Fruit fly (Drosophila melanogaster): Measurements from ENCODE around the gene Gmppb.

Gene Gmppb

DNA sequence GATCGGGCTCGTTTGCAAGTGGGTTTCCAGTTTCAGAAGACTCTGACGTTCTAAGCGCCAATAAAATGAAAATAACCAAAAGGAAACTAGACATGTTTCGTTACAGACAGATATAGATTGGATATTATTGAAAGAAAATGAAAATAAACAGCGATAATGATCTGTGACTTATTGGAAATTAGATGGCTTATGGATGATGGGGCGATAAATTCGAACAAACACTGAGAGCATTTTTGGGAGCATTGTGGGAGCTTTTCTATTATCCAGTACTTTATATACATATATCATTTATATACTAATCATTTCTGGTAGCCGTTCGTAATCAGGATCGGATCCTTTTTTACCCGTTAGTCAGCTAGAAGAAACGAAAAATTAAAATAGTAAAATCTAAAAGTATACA, 36.3 kb upstream of the Gmppb start, which contains the start of gene CG44088:
Gene CG44088 (minus strand): TSS at position 101 of the 400 bp plus-strand sequence.
- no peak for TF ChIP-seq lola (GFP tag; optimal IDR thresholded peaks at IDR 0.05)
- no peak for TF ChIP-seq woc (GFP tag; optimal IDR thresholded peaks at IDR 0.05)
- no peak for TF ChIP-seq Vsx2 (GFP tag; optimal IDR thresholded peaks at IDR 0.05; ENCODE audit: partially characterized antibody)
- TF ChIP-seq ey (GFP tag; optimal IDR thresholded peaks at IDR 0.05) = no peak
- no peak for TF ChIP-seq tai (GFP tag; optimal IDR thresholded peaks at IDR 0.05)
- TF ChIP-seq Mio (GFP tag; optimal IDR thresholded peaks at IDR 0.05) = no peak
- no peak for TF ChIP-seq psq (GFP tag; optimal IDR thresholded peaks at IDR 0.05)
- TF ChIP-seq HLH106 (tag; optimal IDR thresholded peaks at IDR 0.05) = no peak
- no peak for TF ChIP-seq foxo (GFP tag; optimal IDR thresholded peaks at IDR 0.05)
- TF ChIP-seq br (GFP tag; optimal IDR thresholded peaks at IDR 0.05) = no peak
- TF ChIP-seq Hr83 (GFP tag; optimal IDR thresholded peaks at IDR 0.05; ENCODE audit: poor library complexity, severe bottlenecking) = no peak
- no peak for TF ChIP-seq GATAd (GFP tag; optimal IDR thresholded peaks at IDR 0.05)
- no peak for TF ChIP-seq rgr (GFP tag; optimal IDR thresholded peaks at IDR 0.05)
- no peak for TF ChIP-seq jim (GFP tag; optimal IDR thresholded peaks at IDR 0.05)

DNA sequence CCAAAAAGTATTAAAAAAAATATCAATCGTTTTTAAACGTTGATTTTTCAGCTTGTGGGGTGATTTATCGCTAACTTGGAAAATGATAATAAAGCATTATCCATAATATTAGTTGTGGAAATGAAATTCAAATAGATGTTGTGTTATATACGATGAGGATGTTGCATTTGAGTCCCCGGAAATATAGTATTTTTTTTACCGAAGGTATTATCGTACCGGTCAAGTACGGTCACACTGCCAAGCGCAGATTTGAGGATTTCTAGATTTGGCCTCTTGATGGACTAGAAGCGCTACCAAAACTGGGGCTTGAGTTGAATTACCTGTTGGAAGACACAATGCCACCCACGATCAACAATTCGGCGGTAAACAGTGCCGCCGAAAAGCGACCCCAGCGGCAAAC, 35.9 kb upstream of the Gmppb start:
- TF ChIP-seq fru (GFP tag; optimal IDR thresholded peaks at IDR 0.05) (peak; percentile 20), CG9705 (GFP tag; optimal IDR thresholded peaks at IDR 0.05) (peak; percentile 16), N (GFP tag; optimal IDR thresholded peaks at IDR 0.05) (peak; percentile 51), ey (GFP tag; optimal IDR thresholded peaks at IDR 0.05) (peak; percentile 27), psq (GFP tag; optimal IDR thresholded peaks at IDR 0.05) (no peak), Hr78 (GFP tag; optimal IDR thresholded peaks at IDR 0.05) (peak; percentile 13)

DNA sequence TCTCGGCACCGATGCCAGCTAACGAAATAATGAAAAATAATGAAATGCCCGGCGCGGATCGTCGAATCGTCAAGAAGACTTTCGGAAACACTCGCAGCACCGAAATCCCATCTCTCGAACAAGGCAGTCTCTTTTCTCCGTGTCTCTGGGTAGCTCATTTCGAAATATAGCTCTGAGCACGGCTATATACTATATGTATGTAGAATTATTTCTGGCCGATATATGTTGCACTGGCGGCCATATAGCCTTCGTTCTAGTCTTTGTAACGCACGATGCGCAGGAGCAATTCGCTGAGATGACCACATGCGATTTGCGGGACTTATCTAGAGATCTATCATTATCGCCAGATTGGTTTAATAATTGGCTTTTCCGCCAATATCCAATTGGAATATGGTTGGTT, 31.0 kb upstream of the Gmppb start, which contains the start of gene CG14655:
Gene CG14655 (minus strand): TSS at position 41 of the 400 bp plus-strand sequence.
- TF ChIP-seq lola (GFP tag; optimal IDR thresholded peaks at IDR 0.05) (no peak), HLH106 (tag; optimal IDR thresholded peaks at IDR 0.05) (no peak), dl (GFP tag; optimal IDR thresholded peaks at IDR 0.05; ENCODE audit: insufficient read depth in 1 of 2, partially characterized antibody in 2 of 2) (no peak), CrebA (GFP tag; optimal IDR thresholded peaks at IDR 0.05; ENCODE audit: borderline replicate concordance) (no peak), GATAd (GFP tag; optimal IDR thresholded peaks at IDR 0.05) (no peak), sage (GFP tag; optimal IDR thresholded peaks at IDR 0.05) (no peak), OdsH (GFP tag; optimal IDR thresholded peaks at IDR 0.05) (no peak)

DNA sequence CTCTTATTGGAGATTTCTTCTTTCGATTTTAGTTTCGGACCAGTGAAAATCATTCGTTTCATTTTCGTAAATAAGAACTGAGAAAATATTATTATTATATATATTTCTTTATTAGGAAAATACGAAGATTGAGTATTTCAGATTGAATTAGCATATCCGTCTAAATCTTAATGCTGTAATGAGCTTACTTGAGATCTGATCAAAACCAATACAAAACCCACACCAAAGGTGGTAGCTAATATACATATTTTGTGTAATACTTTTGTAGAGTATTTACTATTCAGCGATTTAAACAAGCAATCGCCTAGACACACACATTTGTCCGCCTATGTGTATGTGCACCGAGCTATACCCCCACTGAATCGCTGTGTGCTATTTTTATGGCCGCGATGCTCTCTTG, 30.5 kb upstream of the Gmppb start:
- no peak for TF ChIP-seq OdsH (GFP tag; optimal IDR thresholded peaks at IDR 0.05)
- no peak for TF ChIP-seq Jra (GFP tag; optimal IDR thresholded peaks at IDR 0.05)
- no peak for TF ChIP-seq CrebA (GFP tag; optimal IDR thresholded peaks at IDR 0.05; ENCODE audit: borderline replicate concordance)

DNA sequence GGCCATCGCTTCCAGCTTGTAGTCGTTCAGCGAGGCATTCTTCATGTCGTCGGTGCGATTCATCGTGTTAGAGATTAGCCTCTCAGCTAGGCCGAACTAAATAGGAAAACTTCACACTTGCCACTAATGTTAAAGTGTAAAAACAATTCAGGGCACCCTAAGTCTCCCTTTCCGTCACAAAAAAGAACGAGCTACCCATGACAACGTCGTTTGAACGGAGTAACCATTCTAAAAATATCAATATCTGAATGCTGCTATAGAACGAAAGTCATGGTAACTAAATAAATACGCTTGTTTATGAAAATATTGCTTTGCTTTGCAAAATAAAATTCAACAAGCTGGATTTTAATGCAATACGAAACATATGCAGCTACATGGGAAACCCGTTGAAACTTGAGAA, 26.6 kb upstream of the Gmppb start, which contains the start of gene Ccdc39:
Gene Ccdc39 (minus strand): TSS at position 101 of the 400 bp plus-strand sequence.
- TF ChIP-seq sv (GFP tag; optimal IDR thresholded peaks at IDR 0.05) (no peak), dsf (GFP tag; optimal IDR thresholded peaks at IDR 0.05; ENCODE audit: borderline replicate concordance) (no peak), Hr83 (GFP tag; optimal IDR thresholded peaks at IDR 0.05; ENCODE audit: poor library complexity, severe bottlenecking) (no peak)

DNA sequence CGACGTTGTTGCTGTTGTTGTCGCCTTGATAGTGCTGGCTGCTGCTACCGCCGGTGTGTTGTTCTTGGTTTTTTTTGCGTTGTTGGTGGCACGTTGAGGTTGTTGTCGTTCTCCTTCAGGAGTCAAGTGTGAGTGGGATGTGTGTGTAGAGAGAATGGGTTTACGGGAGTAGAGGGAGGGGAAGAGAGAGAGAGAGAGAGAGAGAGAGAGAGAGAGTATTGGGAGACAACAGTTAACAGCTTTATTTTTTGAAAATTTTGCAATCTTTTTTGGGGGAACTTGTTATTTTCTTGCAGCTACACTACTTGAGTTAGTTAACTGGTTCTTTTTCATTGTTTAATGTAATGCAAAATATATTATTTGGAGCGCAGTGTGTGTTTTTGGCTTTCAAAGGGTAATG, 13.7 kb upstream of the Gmppb start:
- TF ChIP-seq GATAd (GFP tag; optimal IDR thresholded peaks at IDR 0.05) (no peak), N (GFP tag; optimal IDR thresholded peaks at IDR 0.05) (no peak)

DNA sequence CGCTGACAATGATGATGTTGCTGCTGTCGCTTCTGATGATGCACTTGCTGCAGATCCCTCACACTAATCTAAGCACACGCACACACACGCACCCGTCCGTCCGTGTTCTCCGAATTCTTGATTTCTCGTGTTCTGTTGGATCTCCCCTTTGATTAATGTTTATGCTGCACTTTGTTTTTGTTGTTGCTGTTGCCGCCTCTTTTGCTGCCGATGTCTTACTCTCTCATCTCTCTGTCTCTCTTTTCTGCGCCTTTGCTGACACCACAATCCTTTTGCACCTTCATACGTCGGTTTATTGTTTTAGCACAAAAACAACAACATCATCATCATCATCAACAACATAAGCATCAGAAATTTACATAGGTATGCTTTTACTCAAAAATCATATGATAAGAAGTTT, 13.2 kb upstream of the Gmppb start:
- TF ChIP-seq psq (GFP tag; optimal IDR thresholded peaks at IDR 0.05) (peak; percentile 19), foxo (GFP tag; optimal IDR thresholded peaks at IDR 0.05) (no peak), GATAd (GFP tag; optimal IDR thresholded peaks at IDR 0.05) (no peak)
